Worm (Caenorhabditis elegans) whole organism, mixed stage, embryonic: ENCODE measurements around the gene F18A11.2.

Experiments
- M03D4.4 ChIP-seq: sonication (generic microtip); optimal IDR thresholded peaks from 2 replicates; lab custom pipeline; 2017; ENCODE audit warnings: mild to moderate bottlenecking, missing genetic modification characterization, missing compliant biosample characterization
- blmp-1 ChIP-seq: fragments of 150-350 bp; optimal IDR thresholded peaks from 2 replicates; lab custom pipeline; 2014; ENCODE audit warnings: missing biosample characterization, missing genetic modification characterization
- ceh-39 ChIP-seq: fragments of 150-350 bp; optimal IDR thresholded peaks from 2 replicates; lab custom pipeline; 2014; ENCODE audit warnings: missing biosample characterization, missing genetic modification characterization
- ces-1 ChIP-seq: fragments of 150-350 bp; optimal IDR thresholded peaks from 2 replicates; lab custom pipeline; 2014; ENCODE audit warnings: missing biosample characterization, missing genetic modification reagents, missing genetic modification characterization
- elt-1 ChIP-seq: sonication (generic microtip); optimal IDR thresholded peaks from 2 replicates; lab custom pipeline; 2017; ENCODE audit warnings: missing genetic modification characterization, mild to moderate bottlenecking, missing compliant biosample characterization, antibody characterized with exemption, moderate library complexity, borderline replicate concordance; ENCODE audit not compliant: insufficient read depth
- elt-3 ChIP-seq: fragments of 150-350 bp; optimal IDR thresholded peaks from 2 replicates; lab custom pipeline; 2014; ENCODE audit warnings: missing biosample characterization, missing genetic modification characterization
- flh-1 ChIP-seq: fragments of 200-800 bp; sonication (Bioruptor generic); optimal IDR thresholded peaks from 2 replicates; lab custom pipeline; 2018; ENCODE audit warnings: mild to moderate bottlenecking, missing genetic modification characterization, moderate library complexity, missing compliant biosample characterization
- ham-2 ChIP-seq: fragments of 200-800 bp; sonication (Bioruptor generic); optimal IDR thresholded peaks from 2 replicates; lab custom pipeline; 2018; ENCODE audit warnings: mild to moderate bottlenecking, missing genetic modification characterization, missing compliant biosample characterization
- hlh-1 ChIP-seq: fragments of 150-350 bp; optimal IDR thresholded peaks from 2 replicates; lab custom pipeline; 2014; ENCODE audit warnings: missing biosample characterization, missing genetic modification reagents, missing genetic modification characterization
- lin-32 ChIP-seq: fragments of 200-800 bp; sonication (Bioruptor generic); optimal IDR thresholded peaks from 2 replicates; lab custom pipeline; 2018; ENCODE audit warnings: mild to moderate bottlenecking, missing genetic modification characterization, missing compliant biosample characterization
- lsy-2 ChIP-seq: fragments of 150-350 bp; optimal IDR thresholded peaks from 2 replicates; lab custom pipeline; 2014; ENCODE audit warnings: missing biosample characterization, missing genetic modification characterization
- mab-5 ChIP-seq: fragments of 150-350 bp; optimal IDR thresholded peaks from 2 replicates; lab custom pipeline; 2014; ENCODE audit warnings: missing biosample characterization, missing genetic modification characterization
- mep-1 ChIP-seq: fragments of 150-350 bp; optimal IDR thresholded peaks from 2 replicates; lab custom pipeline; 2017; ENCODE audit warnings: missing biosample characterization, missing genetic modification reagents, missing genetic modification characterization, inconsistent platforms
- mls-2 ChIP-seq: sonication (generic microtip); optimal IDR thresholded peaks from 2 replicates; lab custom pipeline; 2016; ENCODE audit warnings: mild to moderate bottlenecking, missing genetic modification characterization, moderate library complexity, missing compliant biosample characterization
- nhr-12 ChIP-seq: fragments of 150-350 bp; optimal IDR thresholded peaks from 2 replicates; lab custom pipeline; 2014; ENCODE audit warnings: missing biosample characterization, missing genetic modification characterization
- nhr-2 ChIP-seq: fragments of 150-350 bp; optimal IDR thresholded peaks from 2 replicates; lab custom pipeline; 2014; ENCODE audit warnings: missing biosample characterization, missing genetic modification characterization
- nhr-237 ChIP-seq: fragments of 150-350 bp; optimal IDR thresholded peaks from 2 replicates; lab custom pipeline; 2014; ENCODE audit warnings: missing biosample characterization, missing genetic modification characterization
- nhr-28 ChIP-seq: fragments of 150-350 bp; optimal IDR thresholded peaks from 2 replicates; lab custom pipeline; 2014; ENCODE audit warnings: missing biosample characterization, missing genetic modification characterization
- nhr-76 ChIP-seq: sonication (generic microtip); optimal IDR thresholded peaks from 2 replicates; lab custom pipeline; 2017; ENCODE audit warnings: missing biosample characterization, missing genetic modification characterization
- pha-4 ChIP-seq: fragments of 150-350 bp; optimal IDR thresholded peaks from 2 replicates; lab custom pipeline; 2018; ENCODE audit warnings: missing biosample characterization, missing genetic modification reagents, missing genetic modification characterization
- sem-2 ChIP-seq: fragments of 200-800 bp; sonication (Bioruptor generic); optimal IDR thresholded peaks from 2 replicates; lab custom pipeline; 2018; ENCODE audit warnings: mild to moderate bottlenecking, missing genetic modification characterization, missing compliant biosample characterization
- snpc-4 ChIP-seq: fragments of 150-350 bp; optimal IDR thresholded peaks from 2 replicates; lab custom pipeline; 2014; ENCODE audit warnings: missing biosample characterization, missing genetic modification characterization
- sptf-1 ChIP-seq: sonication (generic microtip); optimal IDR thresholded peaks from 2 replicates; lab custom pipeline; 2017; ENCODE audit warnings: mild to moderate bottlenecking, missing genetic modification characterization, moderate library complexity, missing compliant biosample characterization
- tbx-8 ChIP-seq: fragments of 200-800 bp; sonication (Bioruptor generic); optimal IDR thresholded peaks from 2 replicates; lab custom pipeline; 2018; ENCODE audit warnings: mild to moderate bottlenecking, missing genetic modification characterization, moderate library complexity, missing compliant biosample characterization
- unc-120 ChIP-seq: sonication (generic microtip); optimal IDR thresholded peaks from 2 replicates; lab custom pipeline; 2017; ENCODE audit warnings: missing genetic modification characterization, missing compliant biosample characterization; ENCODE audit not compliant: poor library complexity, severe bottlenecking
- unc-39 ChIP-seq: fragments of 150-350 bp; optimal IDR thresholded peaks from 2 replicates; lab custom pipeline; 2014; ENCODE audit warnings: missing biosample characterization, missing genetic modification characterization
- zip-8 ChIP-seq: fragments of 150-350 bp; optimal IDR thresholded peaks from 2 replicates; lab custom pipeline; 2014; ENCODE audit warnings: missing biosample characterization, missing genetic modification characterization
- ztf-11 ChIP-seq: fragments of 150-350 bp; optimal IDR thresholded peaks from 2 replicates; lab custom pipeline; 2014; ENCODE audit warnings: missing biosample characterization, missing genetic modification characterization

Gene F18A11.2

DNA sequence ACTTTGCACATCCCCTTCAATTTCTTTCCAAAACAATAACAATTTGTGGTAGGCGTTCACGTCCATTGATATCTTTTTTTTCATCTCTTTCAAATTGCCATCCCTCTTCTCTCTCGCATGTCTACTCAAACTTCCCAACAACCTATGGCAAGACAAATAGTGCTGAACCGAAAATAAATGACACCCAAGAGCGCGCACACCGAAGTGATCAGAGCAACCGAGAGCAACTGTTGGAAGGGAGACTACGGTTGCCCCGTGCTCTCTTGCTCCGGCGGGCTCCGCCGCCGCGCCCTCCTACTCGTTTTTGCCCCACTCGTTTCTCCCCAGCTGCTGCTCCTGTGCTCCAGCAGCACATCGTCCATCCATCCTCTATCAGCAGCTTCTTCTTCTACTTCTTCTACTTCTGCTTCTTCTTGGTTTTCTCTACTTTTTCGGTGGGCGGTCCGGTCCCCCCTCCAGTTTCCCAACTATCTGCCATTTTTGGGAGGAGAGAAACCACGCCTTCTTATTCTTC lies 35.3 kb downstream of the F18A11.2 start:
- no peak for TF ChIP-seq ces-1
- no peak for TF ChIP-seq M03D4.4 (tag; lab: Kevin White, UChicago)
- no peak for TF ChIP-seq unc-39 (tag; lab: Kevin White, UChicago)
- TF ChIP-seq lin-32 (GFP tag; lab: Kevin White, UChicago) = no peak
- TF ChIP-seq hlh-1 = peak; percentile 68
- TF ChIP-seq mls-2 (tag; lab: Kevin White, UChicago) = no peak
- TF ChIP-seq mep-1 (tag; lab: Kevin White, UChicago) = no peak
- TF ChIP-seq lsy-2 (tag; lab: Kevin White, UChicago) = no peak
- TF ChIP-seq unc-120 (tag; lab: Kevin White, UChicago) = no peak

DNA sequence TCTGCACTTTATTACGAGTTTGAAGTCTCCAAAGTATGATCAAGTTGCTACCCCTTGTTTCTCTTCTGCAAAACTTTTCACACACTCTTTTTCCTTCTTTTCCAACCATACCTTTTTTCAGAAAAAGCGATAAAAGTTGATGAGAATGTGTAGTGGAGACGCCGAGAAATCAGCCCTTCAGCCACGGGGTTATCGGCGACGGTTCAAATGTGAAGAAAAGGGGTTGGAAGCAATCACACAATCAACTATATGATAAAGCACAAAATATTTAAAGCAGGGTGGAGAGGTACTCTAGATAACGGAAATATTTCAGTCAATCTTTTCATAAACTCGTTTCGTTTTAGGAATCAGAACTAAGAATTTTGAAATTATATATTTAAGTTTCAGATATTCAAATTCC lies 41.6 kb downstream of the F18A11.2 start, which contains the start of gene F42G4.5:
Gene F42G4.5, plus strand, starts transcription at position 379 of the 400 bp plus-strand sequence.
- TF ChIP-seq unc-120 (tag; lab: Kevin White, UChicago) (no peak), nhr-12 (tag; lab: Kevin White, UChicago) (no peak), pha-4 (tag; lab: Kevin White, UChicago) (no peak), lin-32 (GFP tag; lab: Kevin White, UChicago) (no peak), nhr-2 (no peak), elt-3 (tag; lab: Kevin White, UChicago) (no peak)
- TF ChIP-seq, all 35 proteins: peak for 0

DNA sequence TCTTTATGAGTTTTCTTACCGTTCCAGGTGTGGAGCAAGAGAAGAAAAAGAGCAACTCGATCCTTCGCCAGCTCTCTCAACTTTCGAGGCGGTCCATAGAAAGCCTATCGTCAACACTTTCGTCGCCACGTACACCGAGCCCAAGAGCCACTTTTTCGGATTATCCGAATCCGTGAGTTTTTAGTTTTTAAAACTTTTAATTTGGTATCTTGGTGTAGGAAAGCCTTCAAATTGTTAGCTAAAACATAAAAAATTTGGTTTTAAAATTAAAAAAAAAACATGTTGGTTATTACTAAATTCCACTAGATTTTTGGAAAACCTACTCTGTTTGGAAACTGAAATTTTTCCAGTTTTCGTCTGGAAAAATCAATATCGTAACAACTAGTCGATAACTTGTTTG lies 42.2 kb downstream of the F18A11.2 start:
- TF ChIP-seq mep-1 (tag; lab: Kevin White, UChicago) (no peak), mab-5 (no peak), zip-8 (no peak), M03D4.4 (tag; lab: Kevin White, UChicago) (no peak), nhr-2 (no peak), lin-32 (GFP tag; lab: Kevin White, UChicago) (no peak), elt-1 (no peak), nhr-12 (tag; lab: Kevin White, UChicago) (no peak)

- TF ChIP-seq nhr-28 (tag; lab: Kevin White, UChicago) (no peak), nhr-12 (tag; lab: Kevin White, UChicago) (no peak), ztf-11 (tag; lab: Kevin White, UChicago) (no peak), sem-2 (GFP tag; lab: Kevin White, UChicago) (no peak), pha-4 (tag; lab: Kevin White, UChicago) (no peak), zip-8 (no peak), unc-120 (tag; lab: Kevin White, UChicago) (no peak), nhr-76 (tag; lab: Kevin White, UChicago) (no peak), M03D4.4 (tag; lab: Kevin White, UChicago) (no peak), nhr-237 (tag; lab: Kevin White, UChicago) (no peak), lin-32 (GFP tag; lab: Kevin White, UChicago) (no peak), unc-39 (tag; lab: Kevin White, UChicago) (no peak)
- TF ChIP-seq, all 35 proteins: peak for 0
These were observed 44.9 kb downstream of the F18A11.2 start for ce11 chrII:13076301-13076916.

DNA sequence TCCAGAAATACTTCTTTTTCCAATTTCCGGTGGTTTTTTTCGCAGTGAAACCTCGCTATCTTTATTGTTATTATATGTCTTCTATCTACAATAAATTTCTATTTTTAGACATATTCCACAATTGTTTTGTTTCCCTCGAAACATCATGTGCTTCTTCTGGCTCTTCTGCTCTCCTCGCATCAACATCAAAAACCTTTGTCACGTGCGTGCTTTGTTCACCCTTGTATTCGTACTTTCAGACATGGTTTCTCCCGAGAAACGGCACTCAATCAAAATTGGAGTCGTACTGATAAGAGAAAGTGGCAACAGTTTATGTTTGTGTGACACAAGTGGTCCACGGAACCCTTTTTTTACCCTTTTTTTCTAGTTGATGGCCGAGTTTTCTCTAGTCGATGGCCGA lies 46.2 kb downstream of the F18A11.2 start:
- TF ChIP-seq sptf-1 (no peak), tbx-8 (no peak), flh-1 (GFP tag; lab: Kevin White, UChicago) (no peak)

DNA sequence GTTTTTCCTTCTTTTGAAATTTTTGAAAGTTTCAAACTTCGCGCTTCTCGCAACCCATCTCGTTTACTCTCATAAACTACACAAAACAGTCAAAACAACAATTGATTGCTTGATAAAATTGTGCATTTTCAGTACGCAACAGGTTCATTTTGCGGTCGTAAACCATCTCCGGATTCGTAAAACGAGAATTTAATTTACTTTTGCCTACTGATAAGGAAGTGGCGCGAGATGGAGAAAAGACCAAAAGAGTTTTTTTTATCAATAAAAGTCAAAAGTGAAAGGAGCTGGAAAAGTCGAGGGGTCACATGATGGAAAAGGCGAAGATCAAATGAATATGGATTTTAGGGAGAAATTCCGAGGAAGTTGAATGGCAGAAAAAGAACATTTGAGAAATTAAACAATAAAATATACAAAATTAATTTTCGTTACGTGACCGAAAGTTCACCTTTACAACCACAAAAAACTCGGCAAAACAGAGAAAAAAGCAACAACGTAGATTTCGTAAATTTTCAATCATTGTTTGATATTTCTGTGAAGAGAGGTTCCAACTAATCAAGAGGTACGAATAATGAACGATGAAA lies 47.4 kb downstream of the F18A11.2 start, which contains the start of gene F42G4.6:
Gene F42G4.6, plus strand, starts transcription at position 531 of the 581 bp plus-strand sequence.
- no peak for TF ChIP-seq tbx-8
- TF ChIP-seq blmp-1 (tag; lab: Kevin White, UChicago) = no peak
- no peak for TF ChIP-seq ham-2 (GFP tag; lab: Kevin White, UChicago)
- no peak for TF ChIP-seq ceh-39 (tag; lab: Kevin White, UChicago)
- no peak for TF ChIP-seq elt-1
- no peak for TF ChIP-seq nhr-28 (tag; lab: Kevin White, UChicago)
- no peak for TF ChIP-seq hlh-1
- no peak for TF ChIP-seq unc-120 (tag; lab: Kevin White, UChicago)
- no peak for TF ChIP-seq snpc-4 (tag; lab: Kevin White, UChicago)
- TF ChIP-seq elt-3 (tag; lab: Kevin White, UChicago) = no peak
- TF ChIP-seq M03D4.4 (tag; lab: Kevin White, UChicago) = no peak
- TF ChIP-seq, all 35 proteins: peak for 0
